Worm (Caenorhabditis elegans) whole organism, early embryonic: ENCODE measurements around the gene cor-1.

Experiments
- B0310.2 ChIP-seq: sonication (generic microtip); optimal IDR thresholded peaks from 2 replicates; lab custom pipeline; 2016; ENCODE audit warnings: mild to moderate bottlenecking, missing genetic modification characterization, missing compliant biosample characterization
- F13C5.2 ChIP-seq: sonication (generic microtip); optimal IDR thresholded peaks from 2 replicates; lab custom pipeline; 2017; ENCODE audit warnings: mild to moderate bottlenecking, missing genetic modification characterization, inconsistent platforms, missing compliant biosample characterization
- aly-1 ChIP-seq: sonication (generic microtip); optimal IDR thresholded peaks from 2 replicates; lab custom pipeline; 2016; ENCODE audit warnings: missing genetic modification characterization, missing compliant biosample characterization
- ama-1 ChIP-seq: fragments of 150-350 bp; optimal IDR thresholded peaks from 2 replicates; lab custom pipeline; 2014
- ceh-13 ChIP-seq: fragments of 200-800 bp; sonication (Bioruptor generic); optimal IDR thresholded peaks from 2 replicates; lab custom pipeline; 2018; ENCODE audit warnings: mild to moderate bottlenecking, missing genetic modification characterization, missing compliant biosample characterization
- ceh-36 ChIP-seq: sonication (generic microtip); optimal IDR thresholded peaks from 2 replicates; lab custom pipeline; 2016; ENCODE audit warnings: missing genetic modification characterization, inconsistent platforms, missing compliant biosample characterization
- ets-7 ChIP-seq: sonication (generic microtip); optimal IDR thresholded peaks from 2 replicates; lab custom pipeline; 2016; ENCODE audit warnings: missing genotype, missing genetic modification characterization, missing compliant biosample characterization
- flt-1 ChIP-seq: fragments of 200-800 bp; sonication (Bioruptor generic); IDR thresholded peaks from 2 replicates; pipeline ENCODE4 v1.3.6; 2022; ENCODE audit warnings: missing genetic modification characterization, missing compliant biosample characterization
- hmbx-1 ChIP-seq: sonication (generic microtip); optimal IDR thresholded peaks from 2 replicates; lab custom pipeline; 2016; ENCODE audit warnings: mild to moderate bottlenecking, missing genetic modification characterization, missing compliant biosample characterization
- hmg-4 ChIP-seq: fragments of 200-800 bp; sonication (Bioruptor generic); optimal IDR thresholded peaks from 2 replicates; lab custom pipeline; 2018; ENCODE audit warnings: mild to moderate bottlenecking, missing genetic modification characterization, missing compliant biosample characterization
- hnd-1 ChIP-seq: sonication (generic microtip); optimal IDR thresholded peaks from 2 replicates; lab custom pipeline; 2016; ENCODE audit warnings: missing genetic modification characterization, missing compliant biosample characterization
- scrt-1 ChIP-seq: fragments of 200-800 bp; sonication (Bioruptor generic); IDR thresholded peaks from 2 replicates; pipeline ENCODE4 v1.3.6; 2022; ENCODE audit warnings: missing genetic modification characterization, missing compliant biosample characterization
- sea-1 ChIP-seq: fragments of 200-800 bp; sonication (Bioruptor generic); conservative IDR thresholded peaks from 2 replicates; pipeline ENCODE4 v1.3.6; 2022; ENCODE audit warnings: missing genetic modification characterization, missing compliant biosample characterization
- tbx-37 ChIP-seq: fragments of 200-800 bp; sonication (Bioruptor generic); conservative IDR thresholded peaks from 2 replicates; pipeline ENCODE4 v1.3.6; 2022; ENCODE audit warnings: missing genetic modification reagents, missing genetic modification characterization, missing compliant biosample characterization

DNA sequence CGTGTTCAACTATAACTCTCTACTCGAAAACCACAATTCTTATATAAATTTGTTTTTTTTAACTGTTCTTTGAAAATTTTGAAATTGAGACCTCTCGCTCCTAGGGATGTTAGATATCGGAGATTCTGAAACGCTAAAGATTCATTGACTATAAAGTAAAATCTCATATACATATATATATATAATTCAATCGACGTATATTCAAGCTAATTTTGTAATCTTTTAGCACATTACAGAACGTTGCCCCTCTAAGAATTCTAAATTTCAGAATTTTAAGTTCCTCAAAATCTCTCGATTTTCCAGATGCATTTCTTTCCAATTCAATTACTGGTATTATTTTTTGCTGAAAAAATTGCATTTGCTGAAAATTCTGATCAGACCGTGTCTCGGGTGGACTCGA is 29.9 kb downstream of the cor-1 start, which contains the start of gene pad-2:
- TF ChIP-seq flt-1 (no peak), ama-1 (no peak), tbx-37 (GFP tag; lab: Robert Waterston, UW) (no peak), ets-7 (tag; lab: Kevin White, UChicago) (no peak), F13C5.2 (no peak), hnd-1 (tag; lab: Kevin White, UChicago) (no peak), aly-1 (tag; lab: Kevin White, UChicago) (no peak), ceh-13 (no peak), hmbx-1 (tag; lab: Kevin White, UChicago) (no peak), scrt-1 (GFP tag; lab: Robert Waterston, UW) (no peak), sea-1 (no peak), B0310.2 (tag; lab: Kevin White, UChicago) (no peak), hmg-4 (GFP tag; lab: Kevin White, UChicago) (no peak), ceh-36 (tag; lab: Kevin White, UChicago) (no peak)
